Worm (Caenorhabditis elegans) whole organism, L1 larva: ENCODE data around the gene glr-8.
A peak's percentile ranks its signal among the peaks of the same experiment; 100 is the strongest.

ENCODE experiments used
- C16A3.4 ChIP-seq: fragments of 150-350 bp; optimal IDR thresholded peaks from 2 replicates; lab custom pipeline; 2014; ENCODE audit warnings: missing biosample characterization, missing genetic modification characterization
- F16B12.6 ChIP-seq: fragments of 150-350 bp; optimal IDR thresholded peaks from 2 replicates; lab custom pipeline; 2014; ENCODE audit warnings: missing biosample characterization, missing genetic modification characterization
- aly-2 ChIP-seq: fragments of 150-350 bp; optimal IDR thresholded peaks from 2 replicates; lab custom pipeline; 2014; ENCODE audit warnings: missing biosample characterization, missing genetic modification characterization
- blmp-1 ChIP-seq: fragments of 150-350 bp; optimal IDR thresholded peaks from 2 replicates; lab custom pipeline; 2014; ENCODE audit warnings: missing biosample characterization, missing genetic modification characterization
- ceh-63 ChIP-seq: fragments of 200-800 bp; sonication (Bioruptor generic); optimal IDR thresholded peaks from 2 replicates; lab custom pipeline; 2018; ENCODE audit warnings: mild to moderate bottlenecking, missing genetic modification characterization, missing compliant biosample characterization
- ceh-82 ChIP-seq, 3 experiments: fragments of 150-350 bp in 1 of 3; sonication (generic microtip) in 2 of 3; optimal IDR thresholded peaks; 2 replicates each; lab custom pipeline; 2014 to 2017; ENCODE audit warnings: missing biosample characterization in 3 of 3, missing genetic modification characterization in 3 of 3
- ceh-88 ChIP-seq: fragments of 200-800 bp; sonication (Bioruptor generic); IDR thresholded peaks from 2 replicates; pipeline ENCODE4 v1.3.6; 2022; ENCODE audit warnings: missing genetic modification characterization, missing compliant biosample characterization
- ceh-90 ChIP-seq: sonication (generic microtip); optimal IDR thresholded peaks from 2 replicates; lab custom pipeline; 2016; ENCODE audit warnings: missing genetic modification characterization, missing compliant biosample characterization
- dpl-1 ChIP-seq, 3 experiments: fragments of 150-350 bp in 2 of 3; sonication (generic microtip) in 1 of 3; optimal IDR thresholded peaks; 2 replicates each; lab custom pipeline; 2014 to 2017; ENCODE audit warnings: missing biosample characterization in 3 of 3, missing genetic modification characterization in 3 of 3, missing genetic modification reagents in 3 of 3
- dsc-1 ChIP-seq: sonication (generic microtip); optimal IDR thresholded peaks from 2 replicates; lab custom pipeline; 2016; ENCODE audit warnings: mild to moderate bottlenecking, missing genetic modification characterization, missing compliant biosample characterization
- efl-1 ChIP-seq, 4 experiments: fragments of 150-350 bp; optimal IDR thresholded peaks in 3 of 4; peaks in 1 of 4; 1 replicate in 1 of 4; 2 replicates in 3 of 4; lab custom pipeline; 2014; ENCODE audit warnings: missing biosample characterization in 2 of 4, missing genetic modification characterization in 2 of 4, missing genetic modification reagents in 2 of 4
- elt-2 ChIP-seq: sonication (generic microtip); optimal IDR thresholded peaks from 2 replicates; lab custom pipeline; 2016; ENCODE audit warnings: missing genetic modification characterization, mild to moderate bottlenecking, inconsistent platforms, missing compliant biosample characterization, missing genetic modification reagents
- elt-3 ChIP-seq, 6 experiments: fragments of 150-350 bp in 1 of 6; sonication (generic microtip); optimal IDR thresholded peaks; 2 replicates each; lab custom pipeline; 2017 to 2018; ENCODE audit warnings: missing biosample characterization in 6 of 6, missing genetic modification characterization in 6 of 6, inconsistent platforms in 1 of 6
- ets-5 ChIP-seq: fragments of 200-800 bp; sonication (Bioruptor generic); IDR thresholded peaks from 2 replicates; pipeline ENCODE4 v1.3.6; 2022; ENCODE audit warnings: missing genetic modification characterization, missing compliant biosample characterization
- hlh-17 ChIP-seq: fragments of 200-800 bp; sonication (Bioruptor generic); optimal IDR thresholded peaks from 2 replicates; lab custom pipeline; 2018; ENCODE audit warnings: missing genetic modification characterization, mild to moderate bottlenecking, missing compliant biosample characterization, moderate library complexity, borderline replicate concordance
- hpl-2 ChIP-seq: fragments of 150-350 bp; optimal IDR thresholded peaks from 2 replicates; lab custom pipeline; 2014; ENCODE audit warnings: missing biosample characterization, missing genetic modification reagents, missing genetic modification characterization
- lin-14 ChIP-seq: fragments of 200-800 bp; sonication (Bioruptor generic); optimal IDR thresholded peaks from 2 replicates; lab custom pipeline; 2018; ENCODE audit warnings: mild to moderate bottlenecking, missing genetic modification characterization, moderate library complexity, missing compliant biosample characterization
- lin-15B ChIP-seq: fragments of 150-350 bp; sonication (generic microtip); optimal IDR thresholded peaks from 3 replicates; lab custom pipeline; 2014; ENCODE audit warnings: missing biosample characterization, missing genetic modification characterization
- lin-35 ChIP-seq, 2 experiments: fragments of 150-350 bp; optimal IDR thresholded peaks; 2 replicates each; lab custom pipeline; 2014; ENCODE audit warnings: missing biosample characterization in 2 of 2, missing genetic modification characterization in 2 of 2, missing genetic modification reagents in 2 of 2
- lin-39 ChIP-seq: fragments of 150-350 bp; optimal IDR thresholded peaks from 2 replicates; lab custom pipeline; 2014; ENCODE audit warnings: missing biosample characterization, missing genetic modification reagents, missing genetic modification characterization
- lsy-2 ChIP-seq, 2 experiments: fragments of 150-350 bp; optimal IDR thresholded peaks; 2 replicates each; lab custom pipeline; 2014; ENCODE audit warnings: missing biosample characterization in 2 of 2, missing genetic modification characterization in 2 of 2
- mep-1 ChIP-seq: fragments of 150-350 bp; optimal IDR thresholded peaks from 2 replicates; lab custom pipeline; 2014; ENCODE audit warnings: missing biosample characterization, missing genetic modification characterization
- nhr-20 ChIP-seq: sonication (generic microtip); optimal IDR thresholded peaks from 2 replicates; lab custom pipeline; 2016; ENCODE audit warnings: mild to moderate bottlenecking, missing genetic modification characterization, missing compliant biosample characterization
- nhr-237 ChIP-seq: fragments of 150-350 bp; optimal IDR thresholded peaks from 2 replicates; lab custom pipeline; 2014; ENCODE audit warnings: missing biosample characterization, missing genetic modification characterization
- nhr-28 ChIP-seq: fragments of 150-350 bp; optimal IDR thresholded peaks from 2 replicates; lab custom pipeline; 2014; ENCODE audit warnings: missing biosample characterization, missing genetic modification characterization
- nhr-47 ChIP-seq: sonication (generic microtip); optimal IDR thresholded peaks from 2 replicates; lab custom pipeline; 2016; ENCODE audit warnings: mild to moderate bottlenecking, missing genetic modification characterization, moderate library complexity, missing compliant biosample characterization
- nhr-76 ChIP-seq: sonication (generic microtip); optimal IDR thresholded peaks from 2 replicates; lab custom pipeline; 2017; ENCODE audit warnings: missing biosample characterization, missing genetic modification characterization
- nhr-84 ChIP-seq: sonication (generic microtip); optimal IDR thresholded peaks from 2 replicates; lab custom pipeline; 2017; ENCODE audit warnings: missing biosample characterization, missing genetic modification characterization
- nhr-90 ChIP-seq: sonication (generic microtip); optimal IDR thresholded peaks from 2 replicates; lab custom pipeline; 2016; ENCODE audit warnings: mild to moderate bottlenecking, missing genetic modification characterization, missing compliant biosample characterization; ENCODE audit not compliant: poor library complexity
- pax-3 ChIP-seq: fragments of 200-800 bp; sonication (Bioruptor generic); optimal IDR thresholded peaks from 2 replicates; lab custom pipeline; 2018; ENCODE audit warnings: mild to moderate bottlenecking, missing genetic modification characterization, moderate library complexity, missing compliant biosample characterization
- skn-1 ChIP-seq: fragments of 150-350 bp; optimal IDR thresholded peaks from 2 replicates; lab custom pipeline; 2014; ENCODE audit warnings: missing biosample characterization, missing genetic modification characterization
- snpc-4 ChIP-seq: fragments of 150-350 bp; optimal IDR thresholded peaks from 2 replicates; lab custom pipeline; 2014; ENCODE audit warnings: missing biosample characterization, missing genetic modification characterization
- snu-23 ChIP-seq: sonication (generic microtip); optimal IDR thresholded peaks from 2 replicates; lab custom pipeline; 2016; ENCODE audit warnings: missing genetic modification characterization, missing compliant biosample characterization
- sptf-1 ChIP-seq: fragments of 150-350 bp; optimal IDR thresholded peaks from 2 replicates; lab custom pipeline; 2014; ENCODE audit warnings: missing biosample characterization, missing genetic modification characterization
- swsn-7 ChIP-seq: sonication (generic microtip); optimal IDR thresholded peaks from 2 replicates; lab custom pipeline; 2016; ENCODE audit warnings: missing genetic modification characterization, missing compliant biosample characterization
- tbx-2 ChIP-seq: sonication (generic microtip); optimal IDR thresholded peaks from 2 replicates; lab custom pipeline; 2016; ENCODE audit warnings: missing genetic modification characterization, missing compliant biosample characterization
- unc-130 ChIP-seq: fragments of 150-350 bp; optimal IDR thresholded peaks from 2 replicates; lab custom pipeline; 2017; ENCODE audit warnings: missing biosample characterization, missing genetic modification characterization, inconsistent platforms
- unc-30 ChIP-seq: sonication (generic microtip); optimal IDR thresholded peaks from 2 replicates; lab custom pipeline; 2017; ENCODE audit warnings: missing biosample characterization, missing genetic modification characterization
- unc-86 ChIP-seq: sonication (generic microtip); optimal IDR thresholded peaks from 2 replicates; lab custom pipeline; 2016; ENCODE audit warnings: missing genetic modification characterization, missing compliant biosample characterization
- xbp-1 ChIP-seq: sonication (generic microtip); optimal IDR thresholded peaks from 2 replicates; lab custom pipeline; 2016; ENCODE audit warnings: missing genetic modification characterization, missing compliant biosample characterization
- ztf-4 ChIP-seq: fragments of 150-350 bp; optimal IDR thresholded peaks from 2 replicates; lab custom pipeline; 2014; ENCODE audit warnings: missing biosample characterization, missing genetic modification characterization

glr-8 gene

DNA sequence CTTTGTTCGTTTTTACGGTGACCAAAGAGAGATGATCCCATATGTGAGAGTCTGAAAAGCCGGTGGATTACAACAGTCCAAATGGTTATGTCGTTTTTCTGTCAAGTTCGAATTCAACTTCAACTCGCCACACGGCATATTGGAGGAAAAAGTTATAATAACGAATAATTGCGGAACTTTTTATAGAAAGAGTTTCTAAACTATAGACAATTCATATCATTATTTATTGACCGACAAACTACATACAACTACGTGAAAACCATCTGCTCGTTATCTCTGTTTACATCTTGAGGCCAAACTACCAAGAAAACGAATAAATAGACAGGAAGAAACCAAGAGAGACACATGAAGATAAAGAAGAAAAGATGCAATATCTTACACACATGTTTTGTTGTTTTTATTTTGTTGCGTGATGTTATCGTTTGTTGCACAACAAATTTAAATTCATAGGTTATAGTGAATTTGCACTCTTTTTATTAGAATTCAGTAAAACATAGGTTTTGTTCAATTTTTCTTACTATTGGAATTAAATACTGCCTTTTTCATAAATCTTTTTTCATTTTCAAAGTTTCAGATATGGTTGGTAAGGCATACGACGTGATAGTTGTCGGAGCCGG lies 32.0 kb upstream of the glr-8 start, which contains the start of the genes C15B12.4 and C15B12.8:
Gene C15B12.4, minus strand, starts transcription at position 51 of the 617 bp plus-strand sequence.
Gene C15B12.8, plus strand, starts transcription at position 567 of the 617 bp plus-strand sequence.
- TF ChIP-seq ceh-90 (tag; lab: Kevin White, UChicago) (no peak), efl-1 (optimal IDR thresholded peaks at IDR 0.05; lab: Kevin White, UChicago) (no peak), efl-1 (GFP tag; optimal IDR thresholded peaks at IDR 0.05 in 1 of 2; lab: Kevin White, UChicago) (peak in 1 of 2 experiments; percentile 12), dsc-1 (tag; lab: Kevin White, UChicago) (peak; percentile 39)

DNA sequence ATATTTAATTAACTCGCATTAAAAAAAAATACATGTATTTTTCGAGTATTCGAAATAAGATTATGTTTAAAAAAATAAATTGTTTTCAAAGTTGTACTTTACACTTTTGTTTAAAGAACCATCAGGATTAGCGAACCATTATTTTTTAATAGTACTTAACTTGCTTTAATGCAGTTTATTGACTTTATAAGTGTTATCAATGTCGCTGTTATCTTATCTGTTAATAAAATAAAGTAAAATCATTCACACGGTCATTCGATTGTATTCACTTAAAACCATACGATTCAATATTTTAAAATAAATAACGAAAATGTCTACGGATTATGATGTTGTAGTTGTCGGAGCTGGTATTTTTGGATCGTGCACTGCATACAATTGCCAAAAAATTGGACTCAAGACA lies 29.2 kb upstream of the glr-8 start, which contains the start of gene C15B12.1:
Gene C15B12.1, plus strand, starts transcription at position 271 of the 400 bp plus-strand sequence.
- TF ChIP-seq xbp-1 (tag; lab: Kevin White, UChicago) (no peak), aly-2 (tag; lab: Kevin White, UChicago) (no peak), nhr-237 (tag; lab: Kevin White, UChicago) (no peak), snpc-4 (tag; lab: Kevin White, UChicago) (no peak), mep-1 (no peak), pax-3 (tag; lab: Kevin White, UChicago) (no peak), unc-86 (tag; lab: Kevin White, UChicago) (no peak), nhr-47 (tag; lab: Kevin White, UChicago) (no peak), hlh-17 (GFP tag; lab: Kevin White, UChicago) (no peak), elt-3 (tag; optimal IDR thresholded peaks at IDR 0.05; lab: Kevin White, UChicago) (peak in 1 of 6 experiments; percentile 9), ceh-63 (no peak), elt-2 (tag; lab: Kevin White, UChicago) (peak; percentile 82), lin-15B (no peak)

DNA sequence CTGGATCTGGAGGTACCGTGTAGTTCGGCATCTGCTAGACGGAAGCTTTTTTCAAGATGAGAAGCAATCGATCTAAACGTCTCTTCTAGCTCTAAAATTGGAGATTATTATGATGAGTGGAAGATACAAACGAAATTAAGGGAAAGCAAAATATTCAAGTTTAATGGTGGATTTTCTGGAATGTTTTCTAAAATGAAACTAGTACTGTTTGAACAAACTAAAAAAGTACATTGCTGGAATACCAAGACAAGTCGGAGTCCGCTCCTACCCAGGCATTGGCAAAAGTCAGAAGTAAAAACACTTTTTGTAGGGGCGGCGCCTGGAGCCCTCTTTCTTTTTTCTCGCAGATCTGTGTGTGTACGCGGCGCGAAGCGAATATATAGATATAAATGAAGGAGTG lies 21.0 kb upstream of the glr-8 start, which contains the start of gene gar-1:
Gene gar-1, minus strand, starts transcription at position 101 of the 400 bp plus-strand sequence.
- TF ChIP-seq F16B12.6 (no peak), efl-1 (optimal IDR thresholded peaks at IDR 0.05; lab: Kevin White, UChicago) (no peak), efl-1 (GFP tag; optimal IDR thresholded peaks at IDR 0.05 in 1 of 2; lab: Kevin White, UChicago) (peak in 1 of 2 experiments; percentile 61)

DNA sequence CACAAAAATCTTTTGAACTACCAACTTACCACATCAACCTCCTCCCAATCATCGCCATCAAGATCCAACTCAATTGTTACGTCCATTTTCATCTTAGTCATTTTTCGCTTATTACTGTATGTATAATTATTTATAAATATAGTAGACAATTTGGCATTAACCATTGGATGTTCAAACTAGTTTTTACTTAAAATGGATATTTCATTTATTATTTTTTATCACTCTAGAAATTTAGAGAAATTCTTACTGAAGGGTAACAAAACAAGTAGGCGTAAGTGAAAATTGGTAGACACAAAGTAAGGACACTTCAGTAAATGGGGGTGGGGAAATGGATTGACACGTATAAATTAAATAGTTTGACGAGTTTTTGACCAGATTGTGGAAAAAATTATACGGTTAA lies 6.0 kb upstream of the glr-8 start, which contains the start of gene actl-1:
Gene actl-1, minus strand, starts transcription at position 101 of the 400 bp plus-strand sequence.
- no peak for TF ChIP-seq nhr-84 (tag; lab: Kevin White, UChicago)

DNA sequence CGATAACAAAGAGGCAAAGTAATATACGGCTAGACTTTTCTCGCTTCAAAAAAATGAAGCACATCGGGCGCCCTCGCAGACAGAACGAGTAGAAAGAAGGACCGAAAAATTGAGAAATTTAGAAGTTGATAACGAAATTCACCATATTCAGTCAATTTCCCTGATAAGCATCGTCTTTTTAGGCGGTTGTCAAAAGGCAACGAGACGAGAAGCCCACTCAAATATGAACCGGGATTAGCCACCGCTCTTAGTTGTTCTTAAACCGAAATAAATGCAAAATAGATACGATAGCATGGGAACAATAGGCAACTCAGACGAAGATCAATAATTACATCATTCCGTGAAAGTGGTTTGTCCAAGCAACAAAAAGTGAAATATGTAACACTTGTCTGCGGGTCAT lies 2.6 kb upstream of the glr-8 start:
- TF ChIP-seq nhr-76 (tag; lab: Kevin White, UChicago) (no peak), elt-2 (tag; lab: Kevin White, UChicago) (peak; percentile 22)

DNA sequence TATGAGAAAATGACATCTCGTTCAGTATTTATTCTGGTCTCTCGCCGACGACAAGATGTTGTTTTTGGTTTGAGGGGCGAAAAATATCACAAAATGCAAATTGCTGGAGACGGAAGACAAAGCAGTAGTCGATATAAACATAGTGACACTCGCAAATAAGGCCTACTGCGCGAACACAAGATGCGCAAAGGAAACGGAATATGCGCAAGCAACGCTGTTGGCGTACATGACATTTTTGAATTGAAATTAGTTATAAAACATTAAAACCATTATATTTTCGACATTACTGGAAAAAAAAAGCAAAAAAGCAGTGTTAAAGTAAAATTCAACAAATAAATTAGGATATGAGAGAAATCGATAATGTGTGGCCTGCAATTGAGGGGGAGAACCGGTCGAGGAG lies 772 bp upstream of the glr-8 start, which contains the start of gene cdf-1:
Gene cdf-1, minus strand, starts transcription at position 136 of the 400 bp plus-strand sequence.
- TF ChIP-seq C16A3.4 (tag; lab: Kevin White, UChicago) (peak; percentile 37), nhr-90 (tag; lab: Kevin White, UChicago) (no peak), lsy-2 (tag; optimal IDR thresholded peaks at IDR 0.05; lab: Kevin White, UChicago) (peak; percentile 14 to 51), skn-1 (tag; lab: Kevin White, UChicago) (no peak), nhr-20 (tag; lab: Kevin White, UChicago) (peak; percentile 29), unc-130 (tag; lab: Kevin White, UChicago) (peak; percentile 1), hpl-2 (no peak), ceh-88 (GFP tag; lab: Robert Waterston, UW) (no peak), tbx-2 (no peak), swsn-7 (tag; lab: Kevin White, UChicago) (peak; percentile 29), nhr-28 (tag; lab: Kevin White, UChicago) (no peak), unc-30 (tag; lab: Kevin White, UChicago) (no peak), ztf-4 (tag; lab: Kevin White, UChicago) (no peak), xbp-1 (tag; lab: Kevin White, UChicago) (peak; percentile 54), lin-35 (GFP tag; optimal IDR thresholded peaks at IDR 0.05; lab: Kevin White, UChicago) (peak in 1 of 2 experiments; percentile 64), efl-1 (optimal IDR thresholded peaks at IDR 0.05; lab: Kevin White, UChicago) (peak; percentile 6 to 19), efl-1 (GFP tag; optimal IDR thresholded peaks at IDR 0.05 in 1 of 2; lab: Kevin White, UChicago) (peak in 1 of 2 experiments; percentile 22), dpl-1 (GFP tag; optimal IDR thresholded peaks at IDR 0.05; lab: Kevin White, UChicago) (peak in 2 of 3 experiments; percentile 33 to 49), ceh-82 (tag; optimal IDR thresholded peaks at IDR 0.05; lab: Kevin White, UChicago) (no peak), lin-39 (no peak), ets-5 (GFP tag; lab: Robert Waterston, UW) (no peak), lin-14 (GFP tag; lab: Kevin White, UChicago) (peak; percentile 53), snu-23 (GFP tag; lab: Kevin White, UChicago) (peak; percentile 45), blmp-1 (peak; percentile 70), sptf-1 (no peak)
